Worm (Caenorhabditis elegans) whole organism, late embryonic: ENCODE data around the gene nasp-2.

Experiments used
- elt-2 ChIP-seq: sonication (generic microtip); optimal IDR thresholded peaks from 2 replicates; lab custom pipeline; 2016; ENCODE audit warnings: missing genetic modification reagents, missing genetic modification characterization, missing compliant biosample characterization
- hlh-13 ChIP-seq: fragments of 200-800 bp; sonication (Bioruptor generic); optimal IDR thresholded peaks from 2 replicates; lab custom pipeline; 2018; ENCODE audit warnings: mild to moderate bottlenecking, missing genetic modification characterization, missing compliant biosample characterization
- hlh-30 ChIP-seq: sonication (generic microtip); optimal IDR thresholded peaks from 2 replicates; lab custom pipeline; 2017; ENCODE audit warnings: antibody characterized with exemption, missing genetic modification characterization, missing compliant biosample characterization; ENCODE audit not compliant: insufficient read depth
- nfya-1 ChIP-seq: sonication (generic microtip); optimal IDR thresholded peaks from 2 replicates; lab custom pipeline; 2017; ENCODE audit warnings: missing genetic modification characterization, mild to moderate bottlenecking, missing compliant biosample characterization, antibody characterized with exemption, moderate library complexity
- nhr-11 ChIP-seq: fragments of 150-350 bp; optimal IDR thresholded peaks from 2 replicates; lab custom pipeline; 2014; ENCODE audit warnings: missing biosample characterization, missing genetic modification characterization
- pha-4 ChIP-seq: fragments of 150-350 bp; optimal IDR thresholded peaks from 2 replicates; lab custom pipeline; 2018; ENCODE audit warnings: missing biosample characterization, missing genetic modification reagents, missing genetic modification characterization
- unc-86 ChIP-seq: sonication (generic microtip); optimal IDR thresholded peaks from 2 replicates; lab custom pipeline; 2016; ENCODE audit warnings: missing genetic modification characterization, missing compliant biosample characterization

ce11 chrV:13335883-13336419 lies 23.9 kb upstream of the nasp-2 start, which contains the start of gene C50B6.9:
- TF ChIP-seq nfya-1 (no peak), hlh-13 (GFP tag; lab: Kevin White, UChicago) (no peak), pha-4 (tag; lab: Kevin White, UChicago) (no peak), elt-2 (tag; lab: Kevin White, UChicago) (no peak), unc-86 (tag; lab: Kevin White, UChicago) (no peak), nhr-11 (no peak), hlh-30 (peak; percentile 1)
